Fruit fly (Drosophila melanogaster) whole organism, adult: ENCODE results near the gene EAChm.

Source experiments
- CG11617 ChIP-seq: fragments of 200-800 bp; sonication (Bioruptor generic); optimal IDR thresholded peaks from 2 replicates; lab custom pipeline; 2017; ENCODE audit warnings: mild to moderate bottlenecking, missing biosample characterization, missing genetic modification reagents, missing genetic modification characterization
- CG14711 ChIP-seq: fragments of 200-800 bp; sonication (Bioruptor generic); optimal IDR thresholded peaks from 2 replicates; lab custom pipeline; 2018; ENCODE audit warnings: missing biosample characterization, mild to moderate bottlenecking, missing genetic modification characterization, moderate library complexity
- CG1620 ChIP-seq: fragments of 200-800 bp; sonication (Bioruptor generic); optimal IDR thresholded peaks from 2 replicates; lab custom pipeline; 2016; ENCODE audit warnings: missing biosample characterization, missing genetic modification characterization
- CG33017 ChIP-seq: fragments of 200-800 bp; sonication (Bioruptor generic); optimal IDR thresholded peaks from 2 replicates; lab custom pipeline; 2018; ENCODE audit warnings: missing biosample characterization, mild to moderate bottlenecking, missing genetic modification characterization, moderate library complexity
- Clk ChIP-seq: fragments of 200-800 bp; sonication (Bioruptor generic); optimal IDR thresholded peaks from 2 replicates; lab custom pipeline; 2017; ENCODE audit warnings: missing biosample characterization, missing genetic modification characterization
- Crg-1 ChIP-seq: fragments of 200-800 bp; sonication (Bioruptor generic); optimal IDR thresholded peaks from 2 replicates; lab custom pipeline; 2016; ENCODE audit warnings: missing biosample characterization, missing genetic modification characterization
- Hr96 ChIP-seq: fragments of 200-800 bp; sonication (Bioruptor generic); optimal IDR thresholded peaks from 2 replicates; lab custom pipeline; 2016; ENCODE audit warnings: missing biosample characterization, missing genetic modification characterization
- Mnt ChIP-seq: fragments of 200-800 bp; sonication (Bioruptor generic); optimal IDR thresholded peaks from 2 replicates; lab custom pipeline; 2016; ENCODE audit warnings: missing biosample characterization, mild to moderate bottlenecking, missing genetic modification characterization
- bab1 ChIP-seq: fragments of 200-800 bp; sonication (Bioruptor generic); optimal IDR thresholded peaks from 3 replicates; lab custom pipeline; 2019; ENCODE audit warnings: missing biosample characterization, mild to moderate bottlenecking, missing genetic modification characterization, moderate library complexity
- cic ChIP-seq: fragments of 200-800 bp; sonication (Bioruptor generic); optimal IDR thresholded peaks from 2 replicates; lab custom pipeline; 2017; ENCODE audit warnings: missing biosample characterization, mild to moderate bottlenecking, missing genetic modification characterization, moderate library complexity
- ovo ChIP-seq: fragments of 200-800 bp; sonication (Bioruptor generic); optimal IDR thresholded peaks from 2 replicates; lab custom pipeline; 2016; ENCODE audit warnings: missing biosample characterization, missing genetic modification characterization
- pad ChIP-seq: fragments of 200-800 bp; sonication (Bioruptor generic); optimal IDR thresholded peaks from 3 replicates; lab custom pipeline; 2017; ENCODE audit warnings: missing biosample characterization, missing genetic modification characterization, mild to moderate bottlenecking, moderate library complexity, missing genetic modification reagents
- tj ChIP-seq: fragments of 200-800 bp; sonication (Bioruptor generic); optimal IDR thresholded peaks from 3 replicates; lab custom pipeline; 2017; ENCODE audit warnings: missing biosample characterization, mild to moderate bottlenecking, missing genetic modification characterization, moderate library complexity
- toe ChIP-seq: fragments of 200-800 bp; sonication (Bioruptor generic); optimal IDR thresholded peaks from 2 replicates; lab custom pipeline; 2016; ENCODE audit warnings: missing biosample characterization, missing genetic modification characterization

dm6 chr3L:15088285-15088684 lies 33.7 kb downstream of the EAChm start:
- TF ChIP-seq cic (GFP tag; lab: Kevin White, UChicago) = no peak
- TF ChIP-seq CG14711 (tag; lab: Kevin White, UChicago) = no peak
- no peak for TF ChIP-seq Crg-1
- no peak for TF ChIP-seq tj (GFP tag; lab: Kevin White, UChicago)
- no peak for TF ChIP-seq Hr96 (GFP tag; lab: Kevin White, UChicago)
- TF ChIP-seq Mnt (GFP tag; lab: Kevin White, UChicago) = no peak
- no peak for TF ChIP-seq Clk (GFP tag; lab: Kevin White, UChicago)
- no peak for TF ChIP-seq toe (GFP tag; lab: Kevin White, UChicago)
- TF ChIP-seq pad (GFP tag; lab: Kevin White, UChicago) = no peak
- no peak for TF ChIP-seq ovo
- no peak for TF ChIP-seq CG1620 (GFP tag; lab: Kevin White, UChicago)
- no peak for TF ChIP-seq CG11617
- TF ChIP-seq bab1 (GFP tag; lab: Kevin White, UChicago) = no peak
- no peak for TF ChIP-seq CG33017 (tag; lab: Kevin White, UChicago)
